Worm (Caenorhabditis elegans): ENCODE data around the gene T02E9.5.
A peak's percentile ranks its signal among the peaks of the same experiment; 100 is the strongest.

The T02E9.5 gene

DNA sequence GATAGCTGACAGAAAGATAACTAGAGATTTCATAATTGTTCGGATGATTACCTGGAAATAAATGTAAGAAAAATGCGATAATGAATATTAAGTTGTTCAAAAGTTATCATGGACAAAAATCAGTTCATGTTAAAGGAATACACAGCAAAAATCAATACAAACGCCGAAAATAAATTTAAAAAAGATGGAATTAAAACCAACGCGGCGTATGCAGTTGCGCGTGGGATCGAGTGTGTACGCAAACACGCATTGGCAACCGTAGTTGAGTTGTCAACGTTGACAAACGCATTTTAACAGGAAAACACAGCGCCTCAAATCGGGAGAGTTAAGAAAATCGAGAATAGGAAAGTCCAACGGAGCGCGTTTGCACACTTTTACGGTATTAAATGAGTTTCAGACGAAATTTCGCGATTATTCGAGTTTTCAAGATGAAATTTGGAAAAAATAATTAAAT lies 15.1 kb upstream of the T02E9.5 start, which contains the start of gene tmed-10 (continued):
- TF ChIP-seq K11D2.4 (GFP tag; IDR thresholded peaks at IDR 0.05) (no peak), T07F8.4 (tag; optimal IDR thresholded peaks at IDR 0.05) (no peak), lin-54 (GFP tag; optimal IDR thresholded peaks at IDR 0.05) (peak; percentile 63), Y95B8A.8 (GFP tag; IDR thresholded peaks at IDR 0.05) (no peak), B0019.2 (GFP tag; conservative IDR thresholded peaks at IDR 0.05) (peak; percentile 38; the same call in 1 of the 2 replicates), attf-6 (GFP tag; IDR thresholded peaks at IDR 0.05) (0 out of 2 replicates have a peak, but pooled peaks have one; percentile 13), ceh-91 (GFP tag; IDR thresholded peaks at IDR 0.05) (peak; percentile 78)

ce11 chrV:11328613-11329012 lies 13.4 kb upstream of the T02E9.5 start:
- TF ChIP-seq dox-1 (GFP tag; IDR thresholded peaks at IDR 0.05) (peak; percentile 53; the same call in 1 of the 2 replicates), pbrm-1 (GFP tag; IDR thresholded peaks at IDR 0.05) (peak; percentile 31; the same call in 1 of the 2 replicates), ceh-100 (GFP tag; IDR thresholded peaks at IDR 0.05) (peak; percentile 92), hmg-1.2 (GFP tag; IDR thresholded peaks at IDR 0.05) (peak; percentile 22; the same call in 1 of the 2 replicates), egrh-3 (GFP tag; IDR thresholded peaks at IDR 0.05) (peak; percentile 49; the same call in 1 of the 2 replicates), ceh-91 (GFP tag; IDR thresholded peaks at IDR 0.05) (peak; percentile 54), D2030.7 (GFP tag; IDR thresholded peaks at IDR 0.05) (0 out of 2 replicates have a peak, but pooled peaks have one; percentile 37), mcd-1 (GFP tag; IDR thresholded peaks at IDR 0.05) (peak; percentile 78), ztf-28 (GFP tag; IDR thresholded peaks at IDR 0.05) (peak; percentile 73; the same call in 1 of the 2 replicates), Y67H2A.10 (GFP tag; conservative IDR thresholded peaks at IDR 0.05) (0 out of 2 replicates have a peak, but pooled peaks have one; percentile 13), Y79H2A.3 (GFP tag; conservative IDR thresholded peaks at IDR 0.05) (0 out of 2 replicates have a peak, but pooled peaks have one; percentile 56)

DNA sequence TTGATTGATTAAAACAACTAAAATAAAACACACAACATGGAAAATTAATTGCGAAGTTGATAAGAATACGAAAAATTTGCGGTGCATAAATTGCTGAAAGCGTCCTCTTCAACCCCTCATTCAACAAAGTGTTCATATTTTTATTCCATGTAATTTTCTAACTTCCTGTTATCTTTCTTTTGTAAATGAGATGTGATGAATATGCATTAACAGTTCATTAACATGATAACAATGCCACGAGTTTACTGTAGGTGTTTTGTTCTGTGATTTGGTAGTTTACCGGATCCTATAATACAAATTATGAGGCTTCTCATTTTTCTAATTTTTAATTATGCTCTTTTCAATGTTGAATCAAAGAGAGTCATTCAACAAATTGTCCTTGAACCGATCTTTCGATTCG lies 12.9 kb upstream of the T02E9.5 start, which contains the start of gene F47G9.6:
Gene F47G9.6 (plus strand): TSS at position 301 of the 400 bp plus-strand sequence.
- TF ChIP-seq dox-1 (GFP tag; IDR thresholded peaks at IDR 0.05): no peak
- TF ChIP-seq attf-3 (GFP tag; conservative IDR thresholded peaks at IDR 0.05): no peak
- TF ChIP-seq snpc-1.3 (tag; optimal IDR thresholded peaks at IDR 0.05; ENCODE audit: insufficient read depth): no peak
- no peak for TF ChIP-seq let-526 (GFP tag; IDR thresholded peaks at IDR 0.05)
- TF ChIP-seq attf-5 (GFP tag; optimal IDR thresholded peaks at IDR 0.05): no peak
- TF ChIP-seq madf-3 (GFP tag; IDR thresholded peaks at IDR 0.05): no peak
- no peak for TF ChIP-seq madf-8 (GFP tag; conservative IDR thresholded peaks at IDR 0.05)
- no peak for TF ChIP-seq zim-3 (tag; optimal IDR thresholded peaks at IDR 0.05)
- TF ChIP-seq snpc-1.1 (tag; optimal IDR thresholded peaks at IDR 0.05; ENCODE audit: insufficient read depth): no peak
- no peak for TF ChIP-seq aptf-3 (GFP tag; IDR thresholded peaks at IDR 0.05)
- TF ChIP-seq rec-8 (tag; optimal IDR thresholded peaks at IDR 0.05): no peak

DNA sequence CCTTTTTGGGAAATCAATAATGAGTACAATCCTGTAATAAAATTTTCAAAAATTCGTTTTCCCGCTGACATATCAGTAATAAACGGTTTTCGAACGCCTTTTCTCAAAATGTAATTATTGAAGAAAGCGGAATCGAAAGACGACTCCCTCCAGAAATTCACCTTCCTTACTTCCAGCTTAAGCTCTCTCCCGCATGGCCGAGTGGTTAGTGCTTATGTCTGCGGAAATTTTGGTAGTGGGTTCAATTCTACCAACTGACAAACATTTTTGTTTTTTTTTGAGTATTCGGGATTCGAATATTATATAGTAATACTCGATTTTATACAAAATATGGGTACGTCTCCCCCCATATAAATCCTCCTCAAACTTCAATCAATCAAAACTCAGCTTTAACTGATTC lies 10.2 kb upstream of the T02E9.5 start:
- TF ChIP-seq lin-26 (GFP tag; IDR thresholded peaks at IDR 0.05) (peak; percentile 83), ztf-25 (GFP tag; IDR thresholded peaks at IDR 0.05) (peak; percentile 81), D2030.7 (GFP tag; IDR thresholded peaks at IDR 0.05) (peak; percentile 51), nhr-120 (GFP tag; IDR thresholded peaks at IDR 0.05) (peak; percentile 35; the same call in 1 of the 2 replicates), mcd-1 (GFP tag; IDR thresholded peaks at IDR 0.05) (peak; percentile 46; the same call in 1 of the 2 replicates), hmg-1.2 (GFP tag; IDR thresholded peaks at IDR 0.05) (peak; percentile 60), madf-6 (GFP tag; IDR thresholded peaks at IDR 0.05) (peak; percentile 52; the same call in 1 of the 2 replicates), dox-1 (GFP tag; IDR thresholded peaks at IDR 0.05) (peak; percentile 61), egrh-3 (GFP tag; IDR thresholded peaks at IDR 0.05) (peak; percentile 31; the same call in 1 of the 2 replicates), pbrm-1 (GFP tag; IDR thresholded peaks at IDR 0.05) (0 out of 2 replicates have a peak, but pooled peaks have one; percentile 37), rcor-1 (GFP tag; IDR thresholded peaks at IDR 0.05) (peak; percentile 40; the same call in 1 of the 2 replicates), Y56A3A.18 (GFP tag; IDR thresholded peaks at IDR 0.05) (0 out of 2 replicates have a peak, but pooled peaks have one; percentile 56)

Data from whole organism, young adult.